Fruit fly (Drosophila melanogaster): Measurements from ENCODE around the gene LysP.

DNA sequence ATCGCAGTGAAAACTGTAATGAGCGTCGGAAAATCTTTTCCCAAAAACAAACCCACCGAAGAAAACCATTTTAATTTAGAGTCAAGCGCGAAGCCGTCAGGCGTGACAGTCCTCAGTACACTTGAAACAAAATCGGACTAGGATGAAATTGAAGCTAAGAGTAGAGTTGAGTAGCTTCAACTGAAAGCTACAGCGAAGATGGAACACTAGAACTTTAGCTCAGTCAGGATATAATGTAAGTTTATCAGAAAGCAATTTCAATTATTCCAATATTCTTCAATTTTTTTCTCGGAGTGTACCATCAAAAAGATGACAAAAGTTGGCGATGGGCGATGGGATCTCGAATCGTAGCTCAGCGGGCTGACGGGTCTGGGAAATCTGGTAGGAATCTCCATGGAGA lies 2.0 kb downstream of the LysP start:
- TF ChIP-seq CG8159 (tag; optimal IDR thresholded peaks at IDR 0.05), result no peak
- TF ChIP-seq CG17806 (tag; optimal IDR thresholded peaks at IDR 0.05), result no peak
- TF ChIP-seq CG14655 (GFP tag; optimal IDR thresholded peaks at IDR 0.05), result peak; percentile 36
- no peak for TF ChIP-seq CG32121 (GFP tag; IDR thresholded peaks at IDR 0.05)
- TF ChIP-seq CG12605 (GFP tag; IDR thresholded peaks at IDR 0.05), result no peak
- no peak for TF ChIP-seq Pif1A (GFP tag; optimal IDR thresholded peaks at IDR 0.05)
- TF ChIP-seq CG4496 (GFP tag; IDR thresholded peaks at IDR 0.05), result peak; percentile 51; the same call in 1 of the 3 replicates
- TF ChIP-seq Ets98B (GFP tag; IDR thresholded peaks at IDR 0.05), result peak; percentile 41
- TF ChIP-seq CG10348 (GFP tag; IDR thresholded peaks at IDR 0.05), result no peak
- no peak for TF ChIP-seq Snoo (tag; optimal IDR thresholded peaks at IDR 0.05)
- peak; percentile 50; the same call in 2 of the 3 replicates for TF ChIP-seq fd96Ca (GFP tag; IDR thresholded peaks at IDR 0.05)
